Worm (Caenorhabditis elegans): ENCODE data around the gene srh-223.

The srh-223 gene

ce11 chrIV:4029288-4029687 is 47.6 kb downstream of the srh-223 start:
- TF ChIP-seq snpc-4 (tag; optimal IDR thresholded peaks at IDR 0.05) (no peak), mls-2 (tag; optimal IDR thresholded peaks at IDR 0.05) (no peak), nhr-76 (tag; optimal IDR thresholded peaks at IDR 0.05) (no peak), nhr-28 (tag; optimal IDR thresholded peaks at IDR 0.05) (no peak), ces-1 (GFP tag; optimal IDR thresholded peaks at IDR 0.05) (no peak), unc-39 (tag; optimal IDR thresholded peaks at IDR 0.05) (no peak), nhr-12 (tag; optimal IDR thresholded peaks at IDR 0.05) (no peak), blmp-1 (tag; optimal IDR thresholded peaks at IDR 0.05) (no peak), drap-1 (GFP tag; optimal IDR thresholded peaks at IDR 0.05) (no peak), ceh-43 (GFP tag; optimal IDR thresholded peaks at IDR 0.05) (no peak), zip-8 (tag; optimal IDR thresholded peaks at IDR 0.05) (no peak), mab-5 (tag; optimal IDR thresholded peaks at IDR 0.05) (no peak), ztf-11 (tag; optimal IDR thresholded peaks at IDR 0.05) (no peak), ceh-39 (tag; optimal IDR thresholded peaks at IDR 0.05) (no peak), elt-1 (tag; optimal IDR thresholded peaks at IDR 0.05; ENCODE audit: borderline replicate concordance, insufficient read depth) (no peak), sptf-1 (tag; optimal IDR thresholded peaks at IDR 0.05) (no peak), elt-3 (tag; optimal IDR thresholded peaks at IDR 0.05) (no peak), bed-3 (GFP tag; optimal IDR thresholded peaks at IDR 0.05) (no peak)

DNA sequence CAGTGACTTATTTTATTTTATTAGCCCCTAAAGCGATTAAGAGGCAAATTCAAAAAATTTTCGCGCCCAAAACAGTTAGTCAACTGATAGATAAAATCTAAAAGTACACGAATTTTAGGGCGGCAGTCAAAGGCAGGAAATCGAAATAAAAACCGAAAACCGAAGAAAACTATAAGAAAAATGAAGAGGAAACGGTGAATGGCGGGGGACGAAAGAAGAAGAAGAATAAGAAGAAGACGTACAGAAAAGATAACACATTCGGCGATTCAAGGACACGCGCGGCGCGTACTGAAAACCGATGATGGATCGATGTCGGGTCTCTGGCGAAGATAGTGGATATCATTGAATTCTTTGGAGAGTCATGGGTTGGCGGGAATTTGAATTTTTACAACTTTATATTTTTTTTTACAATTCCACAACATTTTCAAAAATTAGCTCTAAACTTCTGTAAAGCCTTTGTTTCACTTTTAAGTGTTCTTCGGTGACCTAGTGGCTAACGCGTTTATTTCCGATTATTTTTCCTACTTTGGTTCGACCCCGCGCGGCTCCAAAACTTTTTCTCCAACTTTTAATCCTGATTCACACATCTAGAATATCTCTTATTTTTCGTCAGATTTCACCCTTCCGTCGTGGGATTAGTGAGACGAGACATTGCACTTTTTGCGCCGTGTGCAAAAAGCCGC is 49.4 kb downstream of the srh-223 start:
- no peak for TF ChIP-seq nhr-2 (tag; optimal IDR thresholded peaks at IDR 0.05)
- TF ChIP-seq elt-3 (tag; optimal IDR thresholded peaks at IDR 0.05), result no peak
- no peak for TF ChIP-seq nhr-28 (tag; optimal IDR thresholded peaks at IDR 0.05)
- no peak for TF ChIP-seq mls-2 (tag; optimal IDR thresholded peaks at IDR 0.05)
- no peak for TF ChIP-seq lsy-2 (tag; optimal IDR thresholded peaks at IDR 0.05)
- no peak for TF ChIP-seq nhr-12 (tag; optimal IDR thresholded peaks at IDR 0.05)
- TF ChIP-seq sem-2 (GFP tag; optimal IDR thresholded peaks at IDR 0.05), result no peak
- no peak for TF ChIP-seq elt-1 (tag; optimal IDR thresholded peaks at IDR 0.05; ENCODE audit: borderline replicate concordance, insufficient read depth)
- TF ChIP-seq nhr-76 (tag; optimal IDR thresholded peaks at IDR 0.05), result no peak
- TF ChIP-seq M03D4.4 (tag; optimal IDR thresholded peaks at IDR 0.05), result no peak
- no peak for TF ChIP-seq unc-39 (tag; optimal IDR thresholded peaks at IDR 0.05)
- no peak for TF ChIP-seq blmp-1 (tag; optimal IDR thresholded peaks at IDR 0.05)
- no peak for TF ChIP-seq unc-120 (tag; optimal IDR thresholded peaks at IDR 0.05; ENCODE audit: poor library complexity, severe bottlenecking)
- TF ChIP-seq lin-32 (GFP tag; optimal IDR thresholded peaks at IDR 0.05), result no peak
- TF ChIP-seq ces-1 (GFP tag; optimal IDR thresholded peaks at IDR 0.05), result no peak
- no peak for TF ChIP-seq pha-4 (tag; optimal IDR thresholded peaks at IDR 0.05)

ce11 chrIV:4032350-4032749 is 50.6 kb downstream of the srh-223 start:
- TF ChIP-seq mep-1 (tag; optimal IDR thresholded peaks at IDR 0.05) (no peak), mab-5 (tag; optimal IDR thresholded peaks at IDR 0.05) (no peak), unc-120 (tag; optimal IDR thresholded peaks at IDR 0.05; ENCODE audit: poor library complexity, severe bottlenecking) (no peak), mls-2 (tag; optimal IDR thresholded peaks at IDR 0.05) (no peak), tbx-8 (GFP tag; optimal IDR thresholded peaks at IDR 0.05) (no peak), nhr-237 (tag; optimal IDR thresholded peaks at IDR 0.05) (no peak), ceh-83 (GFP tag; optimal IDR thresholded peaks at IDR 0.05) (no peak), nhr-12 (tag; optimal IDR thresholded peaks at IDR 0.05) (no peak), ceh-43 (GFP tag; optimal IDR thresholded peaks at IDR 0.05) (no peak), sem-2 (GFP tag; optimal IDR thresholded peaks at IDR 0.05) (no peak), lin-13 (tag; optimal IDR thresholded peaks at IDR 0.05) (no peak), drap-1 (GFP tag; optimal IDR thresholded peaks at IDR 0.05) (no peak), unc-62 (GFP tag; optimal IDR thresholded peaks at IDR 0.05) (no peak), flh-1 (GFP tag; optimal IDR thresholded peaks at IDR 0.05) (no peak)

Data from whole organism, mixed stage, embryonic.